Worm (Caenorhabditis elegans): Measurements from ENCODE around the gene F55G7.1.

ce11 chrX:11882800-11883199 is 41.4 kb upstream of the F55G7.1 start, which contains the start of the genes Y62H9A.5 and ule-5:
- TF ChIP-seq F16B12.6 (tag; optimal IDR thresholded peaks at IDR 0.05) (no peak), nhr-77 (tag; optimal IDR thresholded peaks at IDR 0.05) (no peak), ceh-82 (tag; optimal IDR thresholded peaks at IDR 0.05) (no peak)

Data from whole organism, L1 larva.